Worm (Caenorhabditis elegans): ENCODE data around the gene fbxa-153.
"Not testable (repeated sequence)": the region's sequence is repeated elsewhere in the genome, so short reads cannot be mapped to it uniquely, and the experiment has no call there.

The fbxa-153 gene

ce11 chrV:15614534-15614933 lies 4.3 kb upstream of the fbxa-153 start:
- TF ChIP-seq bed-3 (GFP tag; optimal IDR thresholded peaks at IDR 0.05) (no peak), sptf-1 (tag; optimal IDR thresholded peaks at IDR 0.05) (no peak), elt-3 (tag; optimal IDR thresholded peaks at IDR 0.05) (no peak), ham-2 (GFP tag; optimal IDR thresholded peaks at IDR 0.05) (no peak), ceh-39 (tag; optimal IDR thresholded peaks at IDR 0.05) (no peak), mab-5 (tag; optimal IDR thresholded peaks at IDR 0.05) (no peak), unc-120 (tag; optimal IDR thresholded peaks at IDR 0.05; ENCODE audit: poor library complexity, severe bottlenecking) (no peak), lin-32 (GFP tag; optimal IDR thresholded peaks at IDR 0.05) (no peak), pha-4 (tag; optimal IDR thresholded peaks at IDR 0.05) (no peak), drap-1 (GFP tag; optimal IDR thresholded peaks at IDR 0.05) (no peak), M03D4.4 (tag; optimal IDR thresholded peaks at IDR 0.05) (no peak), ceh-83 (GFP tag; optimal IDR thresholded peaks at IDR 0.05) (no peak), nhr-237 (tag; optimal IDR thresholded peaks at IDR 0.05) (no peak), mep-1 (tag; optimal IDR thresholded peaks at IDR 0.05) (no peak), sem-2 (GFP tag; optimal IDR thresholded peaks at IDR 0.05) (no peak), flh-1 (GFP tag; optimal IDR thresholded peaks at IDR 0.05) (no peak), snpc-4 (tag; optimal IDR thresholded peaks at IDR 0.05) (no peak), lsy-2 (tag; optimal IDR thresholded peaks at IDR 0.05) (no peak), ceh-43 (GFP tag; optimal IDR thresholded peaks at IDR 0.05) (no peak), nhr-76 (tag; optimal IDR thresholded peaks at IDR 0.05) (no peak)

ce11 chrV:15612886-15613285 lies 2.7 kb upstream of the fbxa-153 start, which contains the start of gene str-263:
Gene str-263, plus strand, starts transcription at chrV:15613186.
- TF ChIP-seq cnd-1 (tag; optimal IDR thresholded peaks at IDR 0.05) (no peak), hlh-1 (tag; optimal IDR thresholded peaks at IDR 0.05) (no peak), ztf-11 (tag; optimal IDR thresholded peaks at IDR 0.05) (no peak), unc-39 (tag; optimal IDR thresholded peaks at IDR 0.05) (no peak), nhr-12 (tag; optimal IDR thresholded peaks at IDR 0.05) (no peak)

ce11 chrV:15605045-15605444 lies 5.1 kb downstream of the fbxa-153 start, which contains the start of gene fbxa-154:
Gene fbxa-154, minus strand, starts transcription at chrV:15605145.
- TF ChIP-seq blmp-1 (tag; optimal IDR thresholded peaks at IDR 0.05) (no peak), nhr-76 (tag; optimal IDR thresholded peaks at IDR 0.05) (no peak), zip-8 (tag; optimal IDR thresholded peaks at IDR 0.05) (no peak), pha-4 (tag; optimal IDR thresholded peaks at IDR 0.05) (no peak), ceh-83 (GFP tag; optimal IDR thresholded peaks at IDR 0.05) (no peak), lin-32 (GFP tag; optimal IDR thresholded peaks at IDR 0.05) (no peak), mab-5 (tag; optimal IDR thresholded peaks at IDR 0.05) (no peak), unc-120 (tag; optimal IDR thresholded peaks at IDR 0.05; ENCODE audit: poor library complexity, severe bottlenecking) (no peak), ceh-43 (GFP tag; optimal IDR thresholded peaks at IDR 0.05) (no peak), unc-62 (GFP tag; optimal IDR thresholded peaks at IDR 0.05) (no peak), mep-1 (tag; optimal IDR thresholded peaks at IDR 0.05) (no peak), elt-1 (tag; optimal IDR thresholded peaks at IDR 0.05; ENCODE audit: borderline replicate concordance, insufficient read depth) (no peak)

- no peak for TF ChIP-seq drap-1 (GFP tag; optimal IDR thresholded peaks at IDR 0.05)
- TF ChIP-seq nhr-12 (tag; optimal IDR thresholded peaks at IDR 0.05): no peak
- no peak for TF ChIP-seq lsy-2 (tag; optimal IDR thresholded peaks at IDR 0.05)
- TF ChIP-seq nhr-28 (tag; optimal IDR thresholded peaks at IDR 0.05): no peak
- no peak for TF ChIP-seq nhr-237 (tag; optimal IDR thresholded peaks at IDR 0.05)
- TF ChIP-seq lin-13 (tag; optimal IDR thresholded peaks at IDR 0.05): no peak
Observed at ce11 chrV:15602253-15602652, 7.9 kb downstream of the fbxa-153 start, which contains the start of gene fbxa-152. Gene fbxa-152, minus strand, starts transcription at chrV:15602353.

ce11 chrV:15599762-15600161 lies 10.4 kb downstream of the fbxa-153 start, which contains the start of gene B0391.14:
Gene B0391.14, minus strand, starts transcription at chrV:15599862.
- not testable (repeated sequence) for TF ChIP-seq cnd-1 (tag; optimal IDR thresholded peaks at IDR 0.05); sptf-1 (tag; optimal IDR thresholded peaks at IDR 0.05); flh-1 (GFP tag; optimal IDR thresholded peaks at IDR 0.05)

- TF ChIP-seq elt-3 (tag; optimal IDR thresholded peaks at IDR 0.05) (no peak), tbx-8 (GFP tag; optimal IDR thresholded peaks at IDR 0.05) (no peak), ztf-11 (tag; optimal IDR thresholded peaks at IDR 0.05) (no peak), hlh-1 (tag; optimal IDR thresholded peaks at IDR 0.05) (no peak), unc-62 (GFP tag; optimal IDR thresholded peaks at IDR 0.05) (no peak), drap-1 (GFP tag; optimal IDR thresholded peaks at IDR 0.05) (no peak), nhr-237 (tag; optimal IDR thresholded peaks at IDR 0.05) (no peak), lin-13 (tag; optimal IDR thresholded peaks at IDR 0.05) (no peak), ham-2 (GFP tag; optimal IDR thresholded peaks at IDR 0.05) (no peak), nhr-76 (tag; optimal IDR thresholded peaks at IDR 0.05) (no peak), unc-39 (tag; optimal IDR thresholded peaks at IDR 0.05) (no peak), ceh-83 (GFP tag; optimal IDR thresholded peaks at IDR 0.05) (no peak), nhr-2 (tag; optimal IDR thresholded peaks at IDR 0.05) (no peak), nhr-12 (tag; optimal IDR thresholded peaks at IDR 0.05) (no peak), snpc-4 (tag; optimal IDR thresholded peaks at IDR 0.05) (no peak), lin-32 (GFP tag; optimal IDR thresholded peaks at IDR 0.05) (no peak)
Observed at ce11 chrV:15594573-15594972, 15.6 kb downstream of the fbxa-153 start, which contains the start of gene fbxa-139. Gene fbxa-139, minus strand, starts transcription at chrV:15594673.

All from whole organism, mixed stage, embryonic.